Worm (Caenorhabditis elegans) whole organism, L3 larva: ENCODE results near the gene F53B3.6.

Source experiments
- lin-15B ChIP-seq: fragments of 150-350 bp; optimal IDR thresholded peaks from 2 replicates; lab custom pipeline; 2014; ENCODE audit warnings: missing biosample characterization, missing genetic modification characterization
- nhr-28 ChIP-seq: fragments of 150-350 bp; optimal IDR thresholded peaks from 2 replicates; lab custom pipeline; 2014; ENCODE audit warnings: missing biosample characterization, missing genetic modification characterization
- pqm-1 ChIP-seq: fragments of 150-350 bp; optimal IDR thresholded peaks from 2 replicates; lab custom pipeline; 2017; ENCODE audit warnings: missing biosample characterization, missing genetic modification characterization, inconsistent platforms
- ztf-11 ChIP-seq: fragments of 150-350 bp; optimal IDR thresholded peaks from 2 replicates; lab custom pipeline; 2014; ENCODE audit warnings: missing biosample characterization, missing genetic modification characterization

DNA sequence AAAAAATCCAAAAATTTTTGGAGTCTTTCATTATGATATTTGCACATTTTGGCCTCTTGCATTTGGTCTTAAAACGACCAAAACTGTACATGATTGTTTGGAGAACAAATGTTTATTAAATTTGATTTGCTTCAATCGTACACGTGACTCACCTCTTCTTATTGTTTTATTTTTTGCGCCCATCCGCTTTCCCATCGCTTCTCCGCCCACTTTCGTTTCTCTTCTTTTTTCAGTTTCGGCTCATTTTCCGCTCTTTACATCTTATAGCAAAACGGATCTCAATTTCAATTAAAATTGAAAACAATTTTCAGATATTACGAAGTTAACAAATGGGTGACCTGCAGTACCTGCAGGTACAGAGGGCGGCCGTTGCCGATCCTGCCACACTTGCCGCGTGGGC is 45.2 kb downstream of the F53B3.6 start, which contains the start of gene nmy-1:
- TF ChIP-seq ztf-11 (tag; lab: Kevin White, UChicago), result no peak
- no peak for TF ChIP-seq nhr-28 (tag; lab: Kevin White, UChicago)
- TF ChIP-seq pqm-1 (tag; lab: Kevin White, UChicago), result no peak
- no peak for TF ChIP-seq lin-15B (tag; lab: Kevin White, UChicago)
